Worm (Caenorhabditis elegans): ENCODE measurements around the gene sms-3.
A peak's percentile ranks its signal among the peaks of the same experiment; 100 is the strongest.

Gene sms-3

DNA sequence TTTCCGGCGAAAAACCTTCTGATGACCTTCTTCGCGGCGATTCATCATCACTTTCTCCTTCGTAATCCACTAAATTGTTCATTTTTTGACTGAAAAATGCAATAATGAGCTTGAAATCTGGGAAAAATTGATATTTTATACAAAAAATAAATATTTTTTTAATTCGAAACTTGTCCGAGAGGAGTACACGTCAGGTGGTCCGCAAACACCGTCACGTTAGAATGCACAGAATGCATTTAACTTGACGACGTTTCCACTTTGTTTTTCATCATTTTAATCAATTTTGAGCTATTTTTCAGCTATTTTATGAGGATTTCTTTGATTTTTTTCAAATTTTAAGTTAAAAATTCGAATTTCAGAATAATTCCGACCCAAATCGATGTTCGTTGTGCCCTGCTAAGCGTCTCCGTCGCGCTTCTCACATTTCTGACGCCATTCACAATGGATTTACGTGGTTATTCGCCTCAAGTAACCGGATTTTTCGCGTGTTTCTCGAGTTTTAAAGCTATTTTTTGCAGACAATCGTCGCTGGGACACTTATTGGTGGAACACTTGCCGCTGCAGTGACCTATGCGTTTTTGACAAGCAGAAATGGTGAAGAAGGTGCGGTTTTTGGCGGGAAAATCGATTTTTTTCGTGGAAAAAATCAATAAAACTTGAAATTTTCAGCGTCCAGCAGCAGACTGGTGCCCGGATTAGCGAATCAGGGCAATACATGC lies 42.3 kb downstream of the sms-3 start, which contains the start of the genes eelo-1 and Y67D2.2 (continued):
- TF ChIP-seq nhr-80 (tag; optimal IDR thresholded peaks at IDR 0.05), result no peak
- TF ChIP-seq somi-1 (GFP tag; optimal IDR thresholded peaks at IDR 0.05), result no peak
- 0 out of 2 replicates have a peak, but pooled peaks have one; percentile 81 for TF ChIP-seq F37B4.10 (GFP tag; IDR thresholded peaks at IDR 0.05)
- TF ChIP-seq D2030.7 (GFP tag; IDR thresholded peaks at IDR 0.05), result no peak
- TF ChIP-seq lin-35 (GFP tag; optimal IDR thresholded peaks at IDR 0.05), result peak in 1 of 3 experiments; percentile 58
- TF ChIP-seq F33H1.4 (GFP tag; IDR thresholded peaks at IDR 0.05), result peak; percentile 27
- peak; percentile 68 for TF ChIP-seq mcd-1 (GFP tag; IDR thresholded peaks at IDR 0.05)
- peak; percentile 14 for TF ChIP-seq dpl-1 (GFP tag; optimal IDR thresholded peaks at IDR 0.05)
- no peak for TF ChIP-seq T26A5.8 (tag; optimal IDR thresholded peaks at IDR 0.05)
- TF ChIP-seq ztf-28 (GFP tag; IDR thresholded peaks at IDR 0.05), result no peak
- no peak for TF ChIP-seq zim-3 (tag; optimal IDR thresholded peaks at IDR 0.05)
- TF ChIP-seq B0336.3 (GFP tag; IDR thresholded peaks at IDR 0.05), result no peak
- no peak for TF ChIP-seq egl-44 (GFP tag; IDR thresholded peaks at IDR 0.05)
- peak; percentile 1 for TF ChIP-seq tbp1 (GFP tag; optimal IDR thresholded peaks at IDR 0.05)
- no peak for TF ChIP-seq attf-6 (GFP tag; IDR thresholded peaks at IDR 0.05)
- TF ChIP-seq K12H6.12 (tag; optimal IDR thresholded peaks at IDR 0.05), result no peak
- TF ChIP-seq pbrm-1 (GFP tag; IDR thresholded peaks at IDR 0.05), result no peak
- TF ChIP-seq T07F8.4 (tag; optimal IDR thresholded peaks at IDR 0.05), result no peak
- TF ChIP-seq egl-18 (GFP tag; IDR thresholded peaks at IDR 0.05), result no peak
- no peak for TF ChIP-seq F55B11.4 (tag; optimal IDR thresholded peaks at IDR 0.05; ENCODE audit: borderline replicate concordance, insufficient read depth)
- TF ChIP-seq snpc-1.3 (tag; optimal IDR thresholded peaks at IDR 0.05; ENCODE audit: insufficient read depth), result peak; percentile 13
- no peak for TF ChIP-seq ama-1 (optimal IDR thresholded peaks at IDR 0.05)
- no peak for TF ChIP-seq ama-1 (GFP tag; optimal IDR thresholded peaks at IDR 0.05)
- TF ChIP-seq hmg-20 (GFP tag; IDR thresholded peaks at IDR 0.05), result no peak

DNA sequence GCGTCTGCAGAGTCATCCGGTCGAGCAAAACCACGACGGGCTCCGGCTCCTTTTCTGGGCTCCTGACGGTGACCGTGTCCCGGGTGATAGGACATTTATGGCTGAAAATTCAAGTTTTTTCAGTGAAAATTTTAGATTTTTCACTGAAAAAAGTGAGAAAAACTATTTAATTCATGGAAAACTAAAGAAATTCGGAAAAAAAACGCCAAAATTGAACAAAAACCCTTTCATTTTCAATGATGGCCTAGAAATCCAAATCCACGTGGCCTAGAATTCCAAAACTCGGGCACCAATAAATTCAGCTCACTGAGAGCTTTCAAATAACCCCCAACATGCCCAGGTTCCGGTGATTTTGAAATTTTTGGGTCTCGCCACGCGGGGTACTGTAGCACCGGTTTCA lies 46.6 kb downstream of the sms-3 start, which contains the start of gene ddx-35:
TSS of gene ddx-35 (minus strand) at position 101 of the 400 bp plus-strand sequence.
- 0 out of 2 replicates have a peak, but pooled peaks have one; percentile 22 for TF ChIP-seq zfh-2 (GFP tag; conservative IDR thresholded peaks at IDR 0.05)
- no peak for TF ChIP-seq F57A8.1 (GFP tag; optimal IDR thresholded peaks at IDR 0.05)

DNA sequence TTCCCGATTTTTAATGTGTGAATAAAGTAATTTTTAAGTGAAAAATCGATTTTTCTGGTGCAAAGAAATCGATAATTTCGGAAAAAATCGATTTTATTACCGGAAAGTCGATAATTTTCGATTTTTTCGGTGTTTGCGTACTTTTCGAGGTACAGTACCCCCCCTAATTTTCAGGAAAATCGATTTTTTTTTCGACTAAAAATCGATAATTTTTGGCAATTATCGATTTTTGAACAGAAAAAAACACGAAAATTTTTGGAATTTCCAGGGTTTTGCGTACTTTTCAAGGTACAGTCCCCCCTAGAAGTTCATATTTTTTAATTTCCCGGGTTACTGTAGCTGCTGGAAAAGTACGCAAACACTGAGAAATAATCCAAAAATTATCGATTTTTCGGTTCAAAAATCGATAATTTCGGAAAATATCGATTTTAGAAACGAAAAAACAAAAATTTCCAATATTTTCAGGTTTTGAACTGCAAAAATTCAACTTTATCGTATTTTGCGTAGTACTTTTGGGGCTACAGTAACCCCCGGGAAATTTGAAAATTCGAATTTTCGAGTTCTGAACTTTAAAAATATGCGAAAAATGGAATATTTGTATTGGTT lies 57.4 kb downstream of the sms-3 start:
- TF ChIP-seq let-526 (GFP tag; IDR thresholded peaks at IDR 0.05) (no peak), cebp-2 (GFP tag; IDR thresholded peaks at IDR 0.05) (no peak), Y53F4B.3 (GFP tag; IDR thresholded peaks at IDR 0.05) (no peak), nhr-90 (tag; optimal IDR thresholded peaks at IDR 0.05) (no peak), madf-3 (GFP tag; IDR thresholded peaks at IDR 0.05) (no peak), F52B5.7 (tag; optimal IDR thresholded peaks at IDR 0.05) (no peak), rcor-1 (GFP tag; IDR thresholded peaks at IDR 0.05) (no peak), K11D2.4 (GFP tag; IDR thresholded peaks at IDR 0.05) (no peak), gei-17 (GFP tag; optimal IDR thresholded peaks at IDR 0.05) (no peak), sptf-2 (GFP tag; optimal IDR thresholded peaks at IDR 0.05) (no peak), ceh-40 (GFP tag; IDR thresholded peaks at IDR 0.05) (no peak), rpc-1 (optimal IDR thresholded peaks at IDR 0.05) (no peak), rpc-1 (tag; optimal IDR thresholded peaks at IDR 0.05) (no peak), efl-1 (GFP tag; optimal IDR thresholded peaks at IDR 0.05) (no peak), K12H6.12 (tag; optimal IDR thresholded peaks at IDR 0.05) (no peak), nhr-120 (GFP tag; IDR thresholded peaks at IDR 0.05) (no peak), lin-35 (GFP tag; optimal IDR thresholded peaks at IDR 0.05) (no peak), egrh-3 (GFP tag; IDR thresholded peaks at IDR 0.05) (no peak), nhr-80 (tag; optimal IDR thresholded peaks at IDR 0.05) (no peak), F22D6.2 (tag; optimal IDR thresholded peaks at IDR 0.05) (no peak), Y67H2A.10 (GFP tag; conservative IDR thresholded peaks at IDR 0.05) (no peak)

All from whole organism, young adult.